Fruit fly (Drosophila melanogaster) Kc167 (cell line): Measurements from ENCODE around the gene CG32192.

Source experiments
- Myc ChIP-seq: fragments of >200 bp; optimal IDR thresholded peaks from 2 replicates; lab custom pipeline; 2017; ENCODE audit warnings: missing external identifiers
- Sin3A ChIP-seq: fragments of >200 bp; optimal IDR thresholded peaks from 2 replicates; lab custom pipeline; 2018; ENCODE audit warnings: missing external identifiers
- h ChIP-seq: fragments of >200 bp; optimal IDR thresholded peaks from 3 replicates; lab custom pipeline; 2018; ENCODE audit warnings: missing external identifiers
- insv ChIP-seq: fragments of >200 bp; optimal IDR thresholded peaks from 3 replicates; lab custom pipeline; 2018; ENCODE audit warnings: missing external identifiers
- psq ChIP-seq: fragments of >200 bp; optimal IDR thresholded peaks from 2 replicates; lab custom pipeline; 2017; ENCODE audit warnings: missing external identifiers
- ttk ChIP-seq: sonication (Bioruptor generic); optimal IDR thresholded peaks from 2 replicates; lab custom pipeline; 2017; ENCODE audit warnings: missing external identifiers

DNA sequence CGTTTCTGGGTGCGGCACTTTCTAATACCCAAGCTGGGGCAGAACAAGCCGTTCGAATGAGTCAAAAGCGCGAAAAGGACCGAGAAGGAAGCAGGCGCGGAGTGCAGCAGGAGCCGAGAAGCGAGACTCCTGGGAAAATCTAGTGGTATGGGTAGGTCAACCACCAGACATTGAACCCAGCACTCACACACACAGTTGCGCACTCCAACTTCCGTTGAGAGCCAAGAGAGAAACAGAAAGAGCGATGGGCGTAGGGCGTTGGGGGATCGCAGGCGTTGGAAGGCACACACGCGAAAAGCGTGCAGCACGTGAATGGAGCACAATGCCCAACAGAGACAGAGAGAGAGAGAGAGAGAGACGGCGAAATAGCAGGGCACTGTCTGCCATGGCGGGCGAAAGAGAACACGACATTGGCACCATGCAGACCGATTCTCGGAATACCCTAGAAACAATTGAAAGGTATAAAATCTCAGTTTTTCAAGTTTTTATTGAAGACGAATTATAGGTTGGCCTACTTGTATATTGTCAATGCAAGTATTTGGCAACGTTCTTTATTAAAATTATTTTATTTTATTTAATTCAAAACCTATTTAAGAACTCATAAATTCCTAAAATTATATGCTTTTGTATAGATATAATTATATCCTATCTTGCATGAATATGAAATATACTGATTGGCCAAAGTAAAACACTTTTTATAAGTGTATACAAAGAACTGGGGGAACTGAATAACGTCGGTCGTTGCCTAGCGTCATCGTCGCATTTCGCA lies 37.7 kb downstream of the CG32192 start:
- TF ChIP-seq h (lab: Kevin White, UChicago), result no peak
- no peak for TF ChIP-seq Myc (lab: Kevin White, UChicago)
- no peak for TF ChIP-seq psq (lab: Kevin White, UChicago)
- TF ChIP-seq ttk (lab: Kevin White, UChicago), result no peak
- TF ChIP-seq Sin3A (lab: Kevin White, UChicago), result no peak
- no peak for TF ChIP-seq insv (lab: Kevin White, UChicago)
